Worm (Caenorhabditis elegans) whole organism, late embryonic: Measurements from ENCODE around the gene mtss-1.
A peak's percentile ranks its signal among the peaks of the same experiment; 100 is the strongest.

ENCODE experiments used
- K02D7.2 ChIP-seq: sonication (generic microtip); optimal IDR thresholded peaks from 2 replicates; lab custom pipeline; 2017; ENCODE audit warnings: mild to moderate bottlenecking, missing genetic modification characterization, missing compliant biosample characterization
- K09A11.1 ChIP-seq: sonication (generic microtip); optimal IDR thresholded peaks from 2 replicates; lab custom pipeline; 2017; ENCODE audit warnings: antibody characterized with exemption, mild to moderate bottlenecking, missing genetic modification characterization, missing compliant biosample characterization; ENCODE audit not compliant: insufficient read depth
- T23F11.4 ChIP-seq: fragments of 200-800 bp; sonication (Bioruptor generic); optimal IDR thresholded peaks from 2 replicates; lab custom pipeline; 2018; ENCODE audit warnings: mild to moderate bottlenecking, missing genetic modification characterization, missing compliant biosample characterization
- Y22D7AL.16 ChIP-seq: sonication (generic microtip); optimal IDR thresholded peaks from 2 replicates; lab custom pipeline; 2016; ENCODE audit warnings: missing genetic modification characterization, missing compliant biosample characterization
- ama-1 ChIP-seq: fragments of 150-350 bp; optimal IDR thresholded peaks from 2 replicates; lab custom pipeline; 2014
- ceh-18 ChIP-seq: sonication (generic microtip); optimal IDR thresholded peaks from 2 replicates; lab custom pipeline; 2016; ENCODE audit warnings: missing genetic modification characterization, missing compliant biosample characterization
- ceh-19 ChIP-seq: fragments of 200-800 bp; sonication (Bioruptor generic); optimal IDR thresholded peaks from 2 replicates; lab custom pipeline; 2018; ENCODE audit warnings: mild to moderate bottlenecking, missing genetic modification characterization, missing compliant biosample characterization
- ceh-30 ChIP-seq: fragments of 150-350 bp; optimal IDR thresholded peaks from 2 replicates; lab custom pipeline; 2014; ENCODE audit warnings: missing biosample characterization, missing genetic modification characterization
- ceh-31 ChIP-seq: sonication (generic microtip); optimal IDR thresholded peaks from 2 replicates; lab custom pipeline; 2016; ENCODE audit warnings: missing genetic modification characterization, missing compliant biosample characterization
- ceh-34 ChIP-seq: sonication (generic microtip); optimal IDR thresholded peaks from 2 replicates; lab custom pipeline; 2016; ENCODE audit warnings: mild to moderate bottlenecking, missing genetic modification characterization, missing compliant biosample characterization
- che-1 ChIP-seq: sonication (generic microtip); optimal IDR thresholded peaks from 2 replicates; lab custom pipeline; 2016; ENCODE audit warnings: mild to moderate bottlenecking, missing genetic modification characterization, missing compliant biosample characterization
- dve-1 ChIP-seq: sonication (generic microtip); optimal IDR thresholded peaks from 2 replicates; lab custom pipeline; 2017; ENCODE audit warnings: antibody characterized with exemption, mild to moderate bottlenecking, missing genetic modification characterization, missing compliant biosample characterization
- elt-2 ChIP-seq: sonication (generic microtip); optimal IDR thresholded peaks from 2 replicates; lab custom pipeline; 2016; ENCODE audit warnings: missing genetic modification reagents, missing genetic modification characterization, missing compliant biosample characterization
- elt-4 ChIP-seq: sonication (generic microtip); optimal IDR thresholded peaks from 2 replicates; lab custom pipeline; 2016; ENCODE audit warnings: missing genetic modification characterization, missing compliant biosample characterization
- eyg-1 ChIP-seq: sonication (generic microtip); optimal IDR thresholded peaks from 2 replicates; lab custom pipeline; 2016; ENCODE audit warnings: missing genotype, missing genetic modification characterization, missing compliant biosample characterization
- fax-1 ChIP-seq: sonication (generic microtip); optimal IDR thresholded peaks from 2 replicates; lab custom pipeline; 2016; ENCODE audit warnings: missing genotype, missing genetic modification characterization, missing compliant biosample characterization
- hlh-13 ChIP-seq: fragments of 200-800 bp; sonication (Bioruptor generic); optimal IDR thresholded peaks from 2 replicates; lab custom pipeline; 2018; ENCODE audit warnings: mild to moderate bottlenecking, missing genetic modification characterization, missing compliant biosample characterization
- hlh-30 ChIP-seq: sonication (generic microtip); optimal IDR thresholded peaks from 2 replicates; lab custom pipeline; 2017; ENCODE audit warnings: antibody characterized with exemption, missing genetic modification characterization, missing compliant biosample characterization; ENCODE audit not compliant: insufficient read depth
- hlh-6 ChIP-seq: sonication (generic microtip); optimal IDR thresholded peaks from 2 replicates; lab custom pipeline; 2016; ENCODE audit warnings: missing genotype, missing genetic modification characterization, missing compliant biosample characterization
- hlh-8 ChIP-seq: sonication (generic microtip); optimal IDR thresholded peaks from 2 replicates; lab custom pipeline; 2016; ENCODE audit warnings: missing genotype, missing genetic modification characterization, missing compliant biosample characterization
- lin-11 ChIP-seq: fragments of 200-800 bp; sonication (Bioruptor generic); optimal IDR thresholded peaks from 2 replicates; lab custom pipeline; 2018; ENCODE audit warnings: mild to moderate bottlenecking, missing genetic modification characterization, missing compliant biosample characterization
- madf-2 ChIP-seq: sonication (generic microtip); optimal IDR thresholded peaks from 2 replicates; lab custom pipeline; 2017; ENCODE audit warnings: missing genetic modification characterization, missing compliant biosample characterization
- nfya-1 ChIP-seq: sonication (generic microtip); optimal IDR thresholded peaks from 2 replicates; lab custom pipeline; 2017; ENCODE audit warnings: missing genetic modification characterization, mild to moderate bottlenecking, missing compliant biosample characterization, antibody characterized with exemption, moderate library complexity
- nhr-11 ChIP-seq: fragments of 150-350 bp; optimal IDR thresholded peaks from 2 replicates; lab custom pipeline; 2014; ENCODE audit warnings: missing biosample characterization, missing genetic modification characterization
- odd-2 ChIP-seq: sonication (generic microtip); optimal IDR thresholded peaks from 2 replicates; lab custom pipeline; 2017; ENCODE audit warnings: antibody characterized with exemption, mild to moderate bottlenecking, missing genetic modification characterization, missing compliant biosample characterization
- pat-9 ChIP-seq: fragments of 200-800 bp; sonication (Bioruptor generic); optimal IDR thresholded peaks from 2 replicates; lab custom pipeline; 2018; ENCODE audit warnings: mild to moderate bottlenecking, missing genetic modification characterization, moderate library complexity, missing compliant biosample characterization
- pros-1 ChIP-seq: fragments of 150-350 bp; optimal IDR thresholded peaks from 2 replicates; lab custom pipeline; 2014; ENCODE audit warnings: missing biosample characterization, missing genetic modification reagents, missing genetic modification characterization
- rnt-1 ChIP-seq: sonication (generic microtip); optimal IDR thresholded peaks from 2 replicates; lab custom pipeline; 2016; ENCODE audit warnings: missing genetic modification characterization, missing compliant biosample characterization
- sdc-2 ChIP-seq: sonication (generic microtip); optimal IDR thresholded peaks from 2 replicates; lab custom pipeline; 2016; ENCODE audit warnings: missing genotype, missing genetic modification characterization, missing compliant biosample characterization
- sox-2 ChIP-seq: fragments of 200-800 bp; sonication (Bioruptor generic); IDR thresholded peaks from 2 replicates; pipeline ENCODE4 v1.3.6; 2022; ENCODE audit warnings: missing genetic modification reagents, missing genetic modification characterization, missing compliant biosample characterization
- ttx-3 ChIP-seq: sonication (generic microtip); optimal IDR thresholded peaks from 2 replicates; lab custom pipeline; 2016; ENCODE audit warnings: missing genetic modification reagents, missing genetic modification characterization, missing compliant biosample characterization
- unc-3 ChIP-seq, 2 experiments: fragments of 200-800 bp in 1 of 2; sonication (Bioruptor generic) in 1 of 2; sonication (generic microtip) in 1 of 2; conservative IDR thresholded peaks in 1 of 2; optimal IDR thresholded peaks in 1 of 2; 2 replicates each; pipeline versions ENCODE4 v1.3.6 to Lab custom; 2016 to 2022; ENCODE audit warnings: missing compliant biosample characterization in 2 of 2, missing genetic modification characterization in 2 of 2, missing genetic modification reagents in 1 of 2
- unc-55 ChIP-seq: sonication (generic microtip); optimal IDR thresholded peaks from 2 replicates; lab custom pipeline; 2017; ENCODE audit warnings: missing biosample characterization, missing genetic modification reagents, missing genetic modification characterization
- unc-86 ChIP-seq: sonication (generic microtip); optimal IDR thresholded peaks from 2 replicates; lab custom pipeline; 2016; ENCODE audit warnings: missing genetic modification characterization, missing compliant biosample characterization

The mtss-1 gene

ce11 chrIII:8726019-8726894, 41.9 kb upstream of the mtss-1 start:
- TF ChIP-seq sox-2 (GFP tag; lab: Robert Waterston, UW) (no peak), elt-4 (tag; lab: Kevin White, UChicago) (no peak), ttx-3 (tag; lab: Kevin White, UChicago) (no peak), ama-1 (lab: Kevin White, UChicago) (no peak), K02D7.2 (no peak), ceh-19 (no peak), hlh-30 (tag; lab: Kevin White, UChicago) (no peak), sdc-2 (tag; lab: Kevin White, UChicago) (no peak)

- no peak for TF ChIP-seq ceh-30 (tag; lab: Kevin White, UChicago)
- no peak for TF ChIP-seq pros-1 (tag; lab: Kevin White, UChicago)
Observed at ce11 chrIII:8731310-8731709, 36.8 kb upstream of the mtss-1 start, which contains the start of gene ZK370.4. ZK370.4 (minus strand) TSS chrIII:8731410.

- TF ChIP-seq nfya-1 (tag; lab: Kevin White, UChicago) (no peak), ceh-34 (tag; lab: Kevin White, UChicago) (no peak), ceh-19 (no peak), fax-1 (tag; lab: Kevin White, UChicago) (no peak), lin-11 (tag; lab: Kevin White, UChicago) (no peak)
- TF ChIP-seq, all 69 proteins: peak for 0
Observed at ce11 chrIII:8731973-8732372, 36.1 kb upstream of the mtss-1 start.

ce11 chrIII:8733237-8733636, 34.9 kb upstream of the mtss-1 start:
- TF ChIP-seq unc-3 (GFP tag; conservative IDR thresholded peaks at IDR 0.05; lab: Robert Waterston, UW) = no peak
- no peak for TF ChIP-seq unc-3 (tag; optimal IDR thresholded peaks at IDR 0.05; lab: Kevin White, UChicago)
- no peak for TF ChIP-seq unc-86 (tag; lab: Kevin White, UChicago)
- no peak for TF ChIP-seq nhr-11 (tag; lab: Kevin White, UChicago)
- TF ChIP-seq eyg-1 = no peak
- no peak for TF ChIP-seq Y22D7AL.16 (tag; lab: Kevin White, UChicago)
- no peak for TF ChIP-seq lin-11 (tag; lab: Kevin White, UChicago)
- TF ChIP-seq hlh-30 (tag; lab: Kevin White, UChicago) = no peak
- no peak for TF ChIP-seq odd-2 (tag; lab: Kevin White, UChicago)
- TF ChIP-seq ttx-3 (tag; lab: Kevin White, UChicago) = no peak
- TF ChIP-seq rnt-1 = no peak
- no peak for TF ChIP-seq dve-1
- TF ChIP-seq K09A11.1 = no peak
- no peak for TF ChIP-seq che-1 (tag; lab: Kevin White, UChicago)

- no peak for TF ChIP-seq ceh-31
- no peak for TF ChIP-seq hlh-13 (GFP tag; lab: Kevin White, UChicago)
- no peak for TF ChIP-seq nfya-1 (tag; lab: Kevin White, UChicago)
- peak; percentile 78 for TF ChIP-seq elt-2 (tag; lab: Kevin White, UChicago)
- no peak for TF ChIP-seq pat-9 (tag; lab: Kevin White, UChicago)
Observed at ce11 chrIII:8733667-8734066, 34.4 kb upstream of the mtss-1 start.

- no peak for TF ChIP-seq hlh-6 (tag; lab: Kevin White, UChicago)
- TF ChIP-seq ceh-18 (tag; lab: Kevin White, UChicago) = peak; percentile 72
- peak; percentile 2 for TF ChIP-seq ceh-31
- TF ChIP-seq ceh-34 (tag; lab: Kevin White, UChicago) = peak; percentile 15
- TF ChIP-seq T23F11.4 (GFP tag; lab: Kevin White, UChicago) = no peak
- TF ChIP-seq unc-55 = peak; percentile 2
- no peak for TF ChIP-seq hlh-8 (tag; lab: Kevin White, UChicago)
- TF ChIP-seq madf-2 (tag; lab: Kevin White, UChicago) = no peak
- TF ChIP-seq hlh-13 (GFP tag; lab: Kevin White, UChicago) = no peak
Observed at ce11 chrIII:8734327-8734885, 33.7 kb upstream of the mtss-1 start.
